Worm (Caenorhabditis elegans) whole organism, L1 larva: ENCODE data around the gene K02D10.8.

Experiments used
- C04F5.9 ChIP-seq: sonication (generic microtip); optimal IDR thresholded peaks from 2 replicates; lab custom pipeline; 2016; ENCODE audit warnings: missing genetic modification characterization, missing compliant biosample characterization
- C34B4.2 ChIP-seq: sonication (generic microtip); optimal IDR thresholded peaks from 2 replicates; lab custom pipeline; 2017; ENCODE audit warnings: mild to moderate bottlenecking, missing genetic modification characterization, missing compliant biosample characterization
- alr-1 ChIP-seq: fragments of 200-800 bp; sonication (Bioruptor generic); optimal IDR thresholded peaks from 2 replicates; lab custom pipeline; 2018; ENCODE audit warnings: borderline replicate concordance, mild to moderate bottlenecking, missing genetic modification characterization, missing compliant biosample characterization
- ama-1 ChIP-seq: fragments of 150-350 bp; optimal IDR thresholded peaks from 2 replicates; lab custom pipeline; 2014
- blmp-1 ChIP-seq: fragments of 150-350 bp; optimal IDR thresholded peaks from 2 replicates; lab custom pipeline; 2014; ENCODE audit warnings: missing biosample characterization, missing genetic modification characterization
- ceh-90 ChIP-seq: sonication (generic microtip); optimal IDR thresholded peaks from 2 replicates; lab custom pipeline; 2016; ENCODE audit warnings: missing genetic modification characterization, missing compliant biosample characterization
- ces-1 ChIP-seq: fragments of 150-350 bp; optimal IDR thresholded peaks from 2 replicates; lab custom pipeline; 2014; ENCODE audit warnings: missing biosample characterization, missing genetic modification reagents, missing genetic modification characterization
- dpl-1 ChIP-seq, 3 experiments: fragments of 150-350 bp in 2 of 3; sonication (generic microtip) in 1 of 3; optimal IDR thresholded peaks; 2 replicates each; lab custom pipeline; 2014 to 2017; ENCODE audit warnings: missing biosample characterization in 3 of 3, missing genetic modification characterization in 3 of 3, missing genetic modification reagents in 3 of 3
- dsc-1 ChIP-seq: sonication (generic microtip); optimal IDR thresholded peaks from 2 replicates; lab custom pipeline; 2016; ENCODE audit warnings: mild to moderate bottlenecking, missing genetic modification characterization, missing compliant biosample characterization
- efl-1 ChIP-seq, 4 experiments: fragments of 150-350 bp; optimal IDR thresholded peaks in 3 of 4; peaks in 1 of 4; 1 replicate in 1 of 4; 2 replicates in 3 of 4; lab custom pipeline; 2014; ENCODE audit warnings: missing biosample characterization in 2 of 4, missing genetic modification characterization in 2 of 4, missing genetic modification reagents in 2 of 4
- elt-3 ChIP-seq, 6 experiments: fragments of 150-350 bp in 1 of 6; sonication (generic microtip); optimal IDR thresholded peaks; 2 replicates each; lab custom pipeline; 2017 to 2018; ENCODE audit warnings: missing biosample characterization in 6 of 6, missing genetic modification characterization in 6 of 6, inconsistent platforms in 1 of 6
- ets-5 ChIP-seq: fragments of 200-800 bp; sonication (Bioruptor generic); IDR thresholded peaks from 2 replicates; pipeline ENCODE4 v1.3.6; 2022; ENCODE audit warnings: missing genetic modification characterization, missing compliant biosample characterization
- fkh-8 ChIP-seq: sonication (generic microtip); optimal IDR thresholded peaks from 2 replicates; lab custom pipeline; 2016; ENCODE audit warnings: mild to moderate bottlenecking, missing genetic modification characterization, missing compliant biosample characterization
- grh-1 ChIP-seq: fragments of 200-800 bp; sonication (Bioruptor generic); IDR thresholded peaks from 2 replicates; pipeline ENCODE4 v1.3.6; 2022; ENCODE audit warnings: missing genetic modification reagents, missing genetic modification characterization, missing compliant biosample characterization
- jun-1 ChIP-seq: fragments of 150-350 bp; optimal IDR thresholded peaks from 2 replicates; lab custom pipeline; 2014; ENCODE audit warnings: missing biosample characterization, missing genetic modification reagents, missing genetic modification characterization
- lin-14 ChIP-seq: fragments of 200-800 bp; sonication (Bioruptor generic); optimal IDR thresholded peaks from 2 replicates; lab custom pipeline; 2018; ENCODE audit warnings: mild to moderate bottlenecking, missing genetic modification characterization, moderate library complexity, missing compliant biosample characterization
- lin-35 ChIP-seq, 2 experiments: fragments of 150-350 bp; optimal IDR thresholded peaks; 2 replicates each; lab custom pipeline; 2014; ENCODE audit warnings: missing biosample characterization in 2 of 2, missing genetic modification characterization in 2 of 2, missing genetic modification reagents in 2 of 2
- lin-39 ChIP-seq: fragments of 150-350 bp; optimal IDR thresholded peaks from 2 replicates; lab custom pipeline; 2014; ENCODE audit warnings: missing biosample characterization, missing genetic modification reagents, missing genetic modification characterization
- lsy-2 ChIP-seq, 2 experiments: fragments of 150-350 bp; optimal IDR thresholded peaks; 2 replicates each; lab custom pipeline; 2014; ENCODE audit warnings: missing biosample characterization in 2 of 2, missing genetic modification characterization in 2 of 2
- mab-9 ChIP-seq: fragments of 200-800 bp; sonication (Bioruptor generic); IDR thresholded peaks from 2 replicates; pipeline ENCODE4 v1.3.6; 2022; ENCODE audit warnings: missing genetic modification reagents, missing genetic modification characterization, missing compliant biosample characterization
- mdl-1 ChIP-seq, 2 experiments: fragments of 150-350 bp; optimal IDR thresholded peaks; 2 replicates each; lab custom pipeline; 2014 to 2017; ENCODE audit warnings: missing biosample characterization in 2 of 2, missing genetic modification characterization in 2 of 2, inconsistent platforms in 1 of 2
- nhr-11 ChIP-seq: fragments of 150-350 bp; optimal IDR thresholded peaks from 2 replicates; lab custom pipeline; 2014; ENCODE audit warnings: missing biosample characterization, missing genetic modification characterization
- nhr-19 ChIP-seq: fragments of 200-800 bp; sonication (Bioruptor generic); conservative IDR thresholded peaks from 2 replicates; pipeline ENCODE4 v1.3.6; 2022; ENCODE audit warnings: missing genetic modification characterization, missing compliant biosample characterization
- nhr-20 ChIP-seq: sonication (generic microtip); optimal IDR thresholded peaks from 2 replicates; lab custom pipeline; 2016; ENCODE audit warnings: mild to moderate bottlenecking, missing genetic modification characterization, missing compliant biosample characterization
- nhr-237 ChIP-seq: fragments of 150-350 bp; optimal IDR thresholded peaks from 2 replicates; lab custom pipeline; 2014; ENCODE audit warnings: missing biosample characterization, missing genetic modification characterization
- nhr-28 ChIP-seq: fragments of 150-350 bp; optimal IDR thresholded peaks from 2 replicates; lab custom pipeline; 2014; ENCODE audit warnings: missing biosample characterization, missing genetic modification characterization
- nhr-71 ChIP-seq: sonication (generic microtip); optimal IDR thresholded peaks from 2 replicates; lab custom pipeline; 2016; ENCODE audit warnings: mild to moderate bottlenecking, missing genetic modification characterization, moderate library complexity, missing compliant biosample characterization
- nhr-85 ChIP-seq: sonication (generic microtip); peaks from one replicate; lab custom pipeline; 2016; ENCODE audit warnings: missing genetic modification characterization, inconsistent platforms, missing compliant biosample characterization
- nhr-90 ChIP-seq: sonication (generic microtip); optimal IDR thresholded peaks from 2 replicates; lab custom pipeline; 2016; ENCODE audit warnings: mild to moderate bottlenecking, missing genetic modification characterization, missing compliant biosample characterization; ENCODE audit not compliant: poor library complexity
- pag-3 ChIP-seq: sonication (generic microtip); optimal IDR thresholded peaks from 2 replicates; lab custom pipeline; 2017; ENCODE audit warnings: missing genetic modification characterization, mild to moderate bottlenecking, missing compliant biosample characterization, antibody characterized with exemption, borderline replicate concordance; ENCODE audit not compliant: insufficient read depth
- pax-3 ChIP-seq: fragments of 200-800 bp; sonication (Bioruptor generic); optimal IDR thresholded peaks from 2 replicates; lab custom pipeline; 2018; ENCODE audit warnings: mild to moderate bottlenecking, missing genetic modification characterization, moderate library complexity, missing compliant biosample characterization
- sox-4 ChIP-seq: sonication (generic microtip); optimal IDR thresholded peaks from 2 replicates; lab custom pipeline; 2016; ENCODE audit warnings: missing genetic modification characterization, missing compliant biosample characterization
- tbx-2 ChIP-seq: sonication (generic microtip); optimal IDR thresholded peaks from 2 replicates; lab custom pipeline; 2016; ENCODE audit warnings: missing genetic modification characterization, missing compliant biosample characterization
- unc-130 ChIP-seq: fragments of 150-350 bp; optimal IDR thresholded peaks from 2 replicates; lab custom pipeline; 2017; ENCODE audit warnings: missing biosample characterization, missing genetic modification characterization, inconsistent platforms
- unc-98 ChIP-seq: fragments of 200-800 bp; sonication (Bioruptor generic); IDR thresholded peaks from 2 replicates; pipeline ENCODE4 v1.3.6; 2022; ENCODE audit warnings: missing genetic modification characterization, missing compliant biosample characterization
- zip-4 ChIP-seq: fragments of 200-800 bp; sonication (Bioruptor generic); optimal IDR thresholded peaks from 2 replicates; lab custom pipeline; 2018; ENCODE audit warnings: mild to moderate bottlenecking, missing genetic modification characterization, moderate library complexity, missing compliant biosample characterization

K02D10.8 gene

DNA sequence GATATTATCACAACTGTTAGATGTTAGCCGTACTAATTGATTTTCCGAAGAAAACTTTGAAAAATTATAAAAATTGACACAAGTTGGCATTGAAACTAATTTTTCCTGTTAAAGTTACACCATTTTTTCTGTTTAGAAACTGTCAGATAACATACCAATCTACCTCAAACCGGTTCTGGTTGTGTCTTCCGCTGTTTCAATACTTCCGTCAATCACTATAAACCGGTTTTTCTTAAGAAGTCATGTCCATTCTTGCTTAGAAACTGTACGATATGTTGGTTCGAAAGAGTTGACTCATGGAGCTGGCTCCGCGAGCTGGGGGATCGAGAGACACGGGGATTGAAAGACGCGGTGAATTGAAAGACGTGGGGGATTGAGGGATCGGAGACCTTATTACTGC, 15.9 kb upstream of the K02D10.8 start:
- TF ChIP-seq nhr-85 (peak; percentile 70), elt-3 (tag; optimal IDR thresholded peaks at IDR 0.05; lab: Kevin White, UChicago) (peak in 1 of 6 experiments; percentile 27), nhr-237 (no peak), lsy-2 (tag; optimal IDR thresholded peaks at IDR 0.05; lab: Kevin White, UChicago) (peak in 1 of 2 experiments; percentile 12), grh-1 (GFP tag; lab: Robert Waterston, UW) (peak; percentile 88), tbx-2 (tag; lab: Kevin White, UChicago) (peak; percentile 3), fkh-8 (tag; lab: Kevin White, UChicago) (no peak), lin-14 (GFP tag; lab: Kevin White, UChicago) (peak; percentile 61), blmp-1 (tag; lab: Kevin White, UChicago) (peak; percentile 47)

DNA sequence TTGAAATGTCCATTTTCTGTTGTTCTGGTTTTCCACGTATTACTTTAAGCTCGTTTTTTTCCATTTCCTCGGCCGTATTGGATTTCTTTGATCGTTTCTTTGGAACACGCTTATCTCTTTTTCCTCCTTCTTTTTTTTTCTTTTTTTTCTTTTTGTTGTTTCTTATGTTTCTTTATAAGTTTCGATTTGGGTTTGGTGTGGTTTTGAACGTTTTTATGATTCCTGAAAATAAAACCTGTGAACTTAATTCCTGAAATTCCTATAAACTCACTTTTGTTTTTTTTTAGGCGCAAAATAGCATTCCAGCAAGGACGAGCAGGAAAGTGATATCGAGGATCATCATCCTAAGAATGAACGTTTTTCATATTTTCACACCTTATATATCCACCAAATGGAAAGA, 15.0 kb upstream of the K02D10.8 start, which contains the start of gene K02D10.2:
TSS of gene K02D10.2 (minus strand) at position 101 of the 400 bp plus-strand sequence.
- TF ChIP-seq jun-1 (tag; lab: Kevin White, UChicago): no peak
- TF ChIP-seq nhr-20 (tag; lab: Kevin White, UChicago): no peak
- TF ChIP-seq nhr-11: no peak
- no peak for TF ChIP-seq dpl-1 (GFP tag; optimal IDR thresholded peaks at IDR 0.05; lab: Kevin White, UChicago)
- TF ChIP-seq pag-3: no peak
- TF ChIP-seq sox-4 (tag; lab: Kevin White, UChicago): no peak
- TF ChIP-seq mdl-1 (tag; optimal IDR thresholded peaks at IDR 0.05; lab: Kevin White, UChicago): no peak
- no peak for TF ChIP-seq unc-98 (GFP tag; lab: Robert Waterston, UW)
- TF ChIP-seq lin-39 (tag; lab: Kevin White, UChicago): no peak
- TF ChIP-seq nhr-28 (tag; lab: Kevin White, UChicago): no peak
- TF ChIP-seq ets-5: no peak
- no peak for TF ChIP-seq lin-14 (GFP tag; lab: Kevin White, UChicago)
- TF ChIP-seq unc-130 (tag; lab: Kevin White, UChicago): no peak

DNA sequence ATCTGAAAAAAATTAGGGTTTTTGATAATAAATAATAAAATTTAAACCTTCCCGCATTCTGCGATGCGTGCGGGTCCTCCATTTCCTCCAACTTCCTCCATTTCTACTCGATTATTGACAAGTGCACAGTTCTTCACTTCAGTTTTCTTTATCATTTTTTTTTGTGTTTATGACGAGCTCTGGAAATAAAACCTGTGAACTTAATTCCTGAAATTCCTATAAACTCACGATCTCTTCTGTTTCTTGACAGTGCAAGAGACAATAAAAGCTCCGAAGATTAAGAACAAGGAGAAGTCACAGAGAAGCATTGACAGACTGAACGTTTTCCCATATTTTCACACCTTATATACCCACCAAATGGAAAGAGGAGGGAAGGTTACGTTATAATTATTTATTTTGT, 14.3 kb upstream of the K02D10.8 start, which contains the start of gene K02D10.3:
TSS of gene K02D10.3 (minus strand) at position 101 of the 400 bp plus-strand sequence.
- TF ChIP-seq C34B4.2 (no peak), alr-1 (tag; lab: Kevin White, UChicago) (no peak), ama-1 (lab: Kevin White, UChicago) (no peak), ces-1 (GFP tag; lab: Kevin White, UChicago) (no peak), dsc-1 (no peak), C04F5.9 (tag; lab: Kevin White, UChicago) (no peak), mab-9 (GFP tag; lab: Robert Waterston, UW) (no peak), nhr-19 (GFP tag; lab: Robert Waterston, UW) (no peak)

DNA sequence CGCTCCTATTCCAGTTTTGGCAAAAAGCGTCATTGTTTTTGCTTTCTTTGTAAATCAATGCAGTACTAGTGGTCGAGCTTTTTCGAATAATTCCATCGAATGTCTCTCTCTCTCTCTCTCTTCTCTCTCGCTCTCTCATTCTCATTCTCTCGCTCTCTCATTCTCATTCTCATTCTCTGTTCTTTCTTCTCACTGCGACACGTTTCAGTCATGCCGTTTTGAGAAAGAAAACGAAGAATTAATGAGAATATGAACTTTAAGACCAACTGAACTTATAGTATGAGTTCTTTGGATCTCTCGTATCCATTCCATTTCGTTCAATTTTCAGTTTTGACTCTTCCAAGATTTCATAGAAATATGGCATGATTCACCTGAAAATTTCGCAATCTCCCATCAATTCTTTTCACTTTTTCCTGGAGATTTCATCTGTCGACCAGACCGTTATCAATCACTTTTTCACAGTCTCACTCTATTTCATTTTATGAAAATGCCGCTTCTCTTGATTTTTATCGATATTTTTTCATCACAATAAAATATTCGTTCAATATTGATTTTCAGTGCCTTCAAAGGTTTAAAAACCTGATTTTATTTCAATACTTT, 13.6 kb upstream of the K02D10.8 start:
- TF ChIP-seq lin-35 (GFP tag; optimal IDR thresholded peaks at IDR 0.05; lab: Kevin White, UChicago) (peak in 1 of 2 experiments; percentile 2), zip-4 (GFP tag; lab: Kevin White, UChicago) (peak; percentile 30), lin-14 (GFP tag; lab: Kevin White, UChicago) (peak; percentile 55), efl-1 (optimal IDR thresholded peaks at IDR 0.05; lab: Kevin White, UChicago) (peak in 1 of 2 experiments; percentile 8), efl-1 (GFP tag; optimal IDR thresholded peaks at IDR 0.05 in 1 of 2; lab: Kevin White, UChicago) (no peak), nhr-85 (no peak), C34B4.2 (no peak), dsc-1 (peak; percentile 5), blmp-1 (tag; lab: Kevin White, UChicago) (peak; percentile 84), nhr-90 (tag; lab: Kevin White, UChicago) (no peak), pax-3 (tag; lab: Kevin White, UChicago) (peak; percentile 2), fkh-8 (tag; lab: Kevin White, UChicago) (peak; percentile 58), nhr-71 (tag; lab: Kevin White, UChicago) (peak; percentile 29), ceh-90 (tag; lab: Kevin White, UChicago) (no peak)
